Worm (Caenorhabditis elegans) whole organism, L1 larva: Measurements from ENCODE around the gene vha-8.
"Not testable (repeated sequence)": the region's sequence is repeated elsewhere in the genome, so short reads cannot be mapped to it uniquely, and the experiment has no call there.

Experiments used
- C16A3.4 ChIP-seq: fragments of 150-350 bp; optimal IDR thresholded peaks from 2 replicates; lab custom pipeline; 2014; ENCODE audit warnings: missing biosample characterization, missing genetic modification characterization
- C34B4.2 ChIP-seq: sonication (generic microtip); optimal IDR thresholded peaks from 2 replicates; lab custom pipeline; 2017; ENCODE audit warnings: mild to moderate bottlenecking, missing genetic modification characterization, missing compliant biosample characterization
- alr-1 ChIP-seq: fragments of 200-800 bp; sonication (Bioruptor generic); optimal IDR thresholded peaks from 2 replicates; lab custom pipeline; 2018; ENCODE audit warnings: borderline replicate concordance, mild to moderate bottlenecking, missing genetic modification characterization, missing compliant biosample characterization
- aly-2 ChIP-seq: fragments of 150-350 bp; optimal IDR thresholded peaks from 2 replicates; lab custom pipeline; 2014; ENCODE audit warnings: missing biosample characterization, missing genetic modification characterization
- ama-1 ChIP-seq: fragments of 150-350 bp; optimal IDR thresholded peaks from 2 replicates; lab custom pipeline; 2014
- ceh-82 ChIP-seq, 3 experiments: fragments of 150-350 bp in 1 of 3; sonication (generic microtip) in 2 of 3; optimal IDR thresholded peaks; 2 replicates each; lab custom pipeline; 2014 to 2017; ENCODE audit warnings: missing biosample characterization in 3 of 3, missing genetic modification characterization in 3 of 3
- ceh-88 ChIP-seq: fragments of 200-800 bp; sonication (Bioruptor generic); IDR thresholded peaks from 2 replicates; pipeline ENCODE4 v1.3.6; 2022; ENCODE audit warnings: missing genetic modification characterization, missing compliant biosample characterization
- dpl-1 ChIP-seq, 3 experiments: fragments of 150-350 bp in 2 of 3; sonication (generic microtip) in 1 of 3; optimal IDR thresholded peaks; 2 replicates each; lab custom pipeline; 2014 to 2017; ENCODE audit warnings: missing biosample characterization in 3 of 3, missing genetic modification characterization in 3 of 3, missing genetic modification reagents in 3 of 3
- efl-1 ChIP-seq, 4 experiments: fragments of 150-350 bp; optimal IDR thresholded peaks in 3 of 4; peaks in 1 of 4; 1 replicate in 1 of 4; 2 replicates in 3 of 4; lab custom pipeline; 2014; ENCODE audit warnings: missing biosample characterization in 2 of 4, missing genetic modification characterization in 2 of 4, missing genetic modification reagents in 2 of 4
- egl-27 ChIP-seq, 2 experiments: fragments of 150-350 bp in 1 of 2; sonication (generic microtip); optimal IDR thresholded peaks; 3 replicates each; lab custom pipeline; 2017 to 2018; ENCODE audit warnings: missing biosample characterization in 2 of 2, missing genetic modification characterization in 2 of 2, missing genetic modification reagents in 2 of 2
- elt-2 ChIP-seq: sonication (generic microtip); optimal IDR thresholded peaks from 2 replicates; lab custom pipeline; 2016; ENCODE audit warnings: missing genetic modification characterization, mild to moderate bottlenecking, inconsistent platforms, missing compliant biosample characterization, missing genetic modification reagents
- grh-1 ChIP-seq: fragments of 200-800 bp; sonication (Bioruptor generic); IDR thresholded peaks from 2 replicates; pipeline ENCODE4 v1.3.6; 2022; ENCODE audit warnings: missing genetic modification reagents, missing genetic modification characterization, missing compliant biosample characterization
- hlh-4 ChIP-seq: sonication (generic microtip); optimal IDR thresholded peaks from 2 replicates; lab custom pipeline; 2016; ENCODE audit warnings: mild to moderate bottlenecking, missing genetic modification characterization, missing compliant biosample characterization
- isw-1 ChIP-seq: fragments of 200-800 bp; sonication (Bioruptor generic); IDR thresholded peaks from 2 replicates; pipeline ENCODE4 v1.3.6; 2022; ENCODE audit warnings: missing genetic modification characterization, missing compliant biosample characterization
- jun-1 ChIP-seq: fragments of 150-350 bp; optimal IDR thresholded peaks from 2 replicates; lab custom pipeline; 2014; ENCODE audit warnings: missing biosample characterization, missing genetic modification reagents, missing genetic modification characterization
- lin-13 ChIP-seq: fragments of 150-350 bp; optimal IDR thresholded peaks from 2 replicates; lab custom pipeline; 2014; ENCODE audit warnings: missing biosample characterization, missing genetic modification reagents, missing genetic modification characterization
- lsy-2 ChIP-seq, 2 experiments: fragments of 150-350 bp; optimal IDR thresholded peaks; 2 replicates each; lab custom pipeline; 2014; ENCODE audit warnings: missing biosample characterization in 2 of 2, missing genetic modification characterization in 2 of 2
- nhr-11 ChIP-seq: fragments of 150-350 bp; optimal IDR thresholded peaks from 2 replicates; lab custom pipeline; 2014; ENCODE audit warnings: missing biosample characterization, missing genetic modification characterization
- nhr-28 ChIP-seq: fragments of 150-350 bp; optimal IDR thresholded peaks from 2 replicates; lab custom pipeline; 2014; ENCODE audit warnings: missing biosample characterization, missing genetic modification characterization
- nhr-47 ChIP-seq: sonication (generic microtip); optimal IDR thresholded peaks from 2 replicates; lab custom pipeline; 2016; ENCODE audit warnings: mild to moderate bottlenecking, missing genetic modification characterization, moderate library complexity, missing compliant biosample characterization
- nhr-76 ChIP-seq: sonication (generic microtip); optimal IDR thresholded peaks from 2 replicates; lab custom pipeline; 2017; ENCODE audit warnings: missing biosample characterization, missing genetic modification characterization
- nhr-85 ChIP-seq: sonication (generic microtip); peaks from one replicate; lab custom pipeline; 2016; ENCODE audit warnings: missing genetic modification characterization, inconsistent platforms, missing compliant biosample characterization
- pqm-1 ChIP-seq: sonication (generic microtip); optimal IDR thresholded peaks from 3 replicates; lab custom pipeline; 2017; ENCODE audit warnings: missing biosample characterization, missing genetic modification characterization
- snu-23 ChIP-seq: sonication (generic microtip); optimal IDR thresholded peaks from 2 replicates; lab custom pipeline; 2016; ENCODE audit warnings: missing genetic modification characterization, missing compliant biosample characterization
- sptf-1 ChIP-seq: fragments of 150-350 bp; optimal IDR thresholded peaks from 2 replicates; lab custom pipeline; 2014; ENCODE audit warnings: missing biosample characterization, missing genetic modification characterization
- sup-37 ChIP-seq: fragments of 200-800 bp; sonication (Bioruptor generic); optimal IDR thresholded peaks from 2 replicates; lab custom pipeline; 2018; ENCODE audit warnings: mild to moderate bottlenecking, missing genetic modification characterization, missing compliant biosample characterization
- unc-130 ChIP-seq: fragments of 150-350 bp; optimal IDR thresholded peaks from 2 replicates; lab custom pipeline; 2017; ENCODE audit warnings: missing biosample characterization, missing genetic modification characterization, inconsistent platforms
- xbp-1 ChIP-seq: sonication (generic microtip); optimal IDR thresholded peaks from 2 replicates; lab custom pipeline; 2016; ENCODE audit warnings: missing genetic modification characterization, missing compliant biosample characterization
- zip-4 ChIP-seq: fragments of 200-800 bp; sonication (Bioruptor generic); optimal IDR thresholded peaks from 2 replicates; lab custom pipeline; 2018; ENCODE audit warnings: mild to moderate bottlenecking, missing genetic modification characterization, moderate library complexity, missing compliant biosample characterization

The vha-8 gene

ce11 chrIV:6818369-6818768 lies 27.5 kb downstream of the vha-8 start, which contains the start of gene C17H12.8:
Gene C17H12.8 (plus strand): TSS chrIV:6818703.
- no peak for TF ChIP-seq aly-2
- no peak for TF ChIP-seq sptf-1 (tag; lab: Kevin White, UChicago)
- peak; percentile 72 for TF ChIP-seq elt-2 (tag; lab: Kevin White, UChicago)
- no peak for TF ChIP-seq isw-1 (GFP tag; lab: Robert Waterston, UW)
- no peak for TF ChIP-seq lsy-2 (tag; optimal IDR thresholded peaks at IDR 0.05; lab: Kevin White, UChicago)
- TF ChIP-seq nhr-85 (tag; lab: Kevin White, UChicago) = peak; percentile 44
- TF ChIP-seq ceh-88 (GFP tag; lab: Robert Waterston, UW) = no peak
- no peak for TF ChIP-seq pqm-1
- no peak for TF ChIP-seq efl-1 (optimal IDR thresholded peaks at IDR 0.05; lab: Kevin White, UChicago)
- peak in 1 of 2 experiments; percentile 61 for TF ChIP-seq efl-1 (GFP tag; optimal IDR thresholded peaks at IDR 0.05 in 1 of 2; lab: Kevin White, UChicago)

- TF ChIP-seq nhr-11 (tag; lab: Kevin White, UChicago) = no peak
- TF ChIP-seq nhr-85 (tag; lab: Kevin White, UChicago) = peak; percentile 40
- TF ChIP-seq jun-1 (tag; lab: Kevin White, UChicago) = no peak
- TF ChIP-seq ceh-82 (tag; optimal IDR thresholded peaks at IDR 0.05; lab: Kevin White, UChicago) = no peak
- no peak for TF ChIP-seq lsy-2 (tag; optimal IDR thresholded peaks at IDR 0.05; lab: Kevin White, UChicago)
These were observed 30.8 kb downstream of the vha-8 start for ce11 chrIV:6821709-6822108.

ce11 chrIV:6822406-6822805 lies 31.5 kb downstream of the vha-8 start, which contains the start of gene C17H12.6:
Gene C17H12.6 (minus strand): TSS chrIV:6822506.
- TF ChIP-seq efl-1 (optimal IDR thresholded peaks at IDR 0.05; lab: Kevin White, UChicago) = no peak
- TF ChIP-seq efl-1 (GFP tag; optimal IDR thresholded peaks at IDR 0.05 in 1 of 2; lab: Kevin White, UChicago) = peak in 1 of 2 experiments; percentile 34
- TF ChIP-seq nhr-47 (tag; lab: Kevin White, UChicago) = no peak
- TF ChIP-seq hlh-4 (tag; lab: Kevin White, UChicago) = no peak
- no peak for TF ChIP-seq egl-27 (tag; optimal IDR thresholded peaks at IDR 0.05; lab: Kevin White, UChicago)
- no peak for TF ChIP-seq nhr-76

ce11 chrIV:6824622-6825021 lies 33.7 kb downstream of the vha-8 start, which contains the start of gene H20E11.3:
Gene H20E11.3 (plus strand): TSS chrIV:6824816.
- TF ChIP-seq dpl-1 (GFP tag; optimal IDR thresholded peaks at IDR 0.05; lab: Kevin White, UChicago) (no peak), nhr-28 (no peak), C34B4.2 (tag; lab: Kevin White, UChicago) (no peak), C16A3.4 (no peak), unc-130 (tag; lab: Kevin White, UChicago) (no peak), lin-13 (no peak), ama-1 (lab: Kevin White, UChicago) (no peak), xbp-1 (tag; lab: Kevin White, UChicago) (no peak), zip-4 (GFP tag; lab: Kevin White, UChicago) (no peak), alr-1 (tag; lab: Kevin White, UChicago) (no peak), sup-37 (GFP tag; lab: Kevin White, UChicago) (no peak), grh-1 (no peak)

ce11 chrIV:6827477-6827876 lies 36.6 kb downstream of the vha-8 start, which contains the start of gene H20E11.2:
Gene H20E11.2 (plus strand): TSS chrIV:6827777.
- not testable (repeated sequence) for TF ChIP-seq egl-27 (tag; optimal IDR thresholded peaks at IDR 0.05; lab: Kevin White, UChicago); dpl-1 (GFP tag; optimal IDR thresholded peaks at IDR 0.05; lab: Kevin White, UChicago); sptf-1 (tag; lab: Kevin White, UChicago)

- TF ChIP-seq elt-2 (tag; lab: Kevin White, UChicago) (peak; percentile 52), snu-23 (GFP tag; lab: Kevin White, UChicago) (no peak)
These were observed 39.0 kb downstream of the vha-8 start, which contains the start of gene H20E11.1 for ce11 chrIV:6829902-6830301. Gene H20E11.1 (plus strand): TSS chrIV:6830145.
